Worm (Caenorhabditis elegans) whole organism, early embryonic: ENCODE data around the gene srw-117.

Source experiments
- ama-1 ChIP-seq: fragments of 150-350 bp; optimal IDR thresholded peaks from 2 replicates; lab custom pipeline; 2014
- ceh-36 ChIP-seq: sonication (generic microtip); optimal IDR thresholded peaks from 2 replicates; lab custom pipeline; 2016; ENCODE audit warnings: missing genetic modification characterization, inconsistent platforms, missing compliant biosample characterization
- flt-1 ChIP-seq: fragments of 200-800 bp; sonication (Bioruptor generic); IDR thresholded peaks from 2 replicates; pipeline ENCODE4 v1.3.6; 2022; ENCODE audit warnings: missing genetic modification characterization, missing compliant biosample characterization
- hmbx-1 ChIP-seq: sonication (generic microtip); optimal IDR thresholded peaks from 2 replicates; lab custom pipeline; 2016; ENCODE audit warnings: mild to moderate bottlenecking, missing genetic modification characterization, missing compliant biosample characterization
- tbx-11 ChIP-seq: fragments of 200-800 bp; sonication (Bioruptor generic); IDR thresholded peaks from 2 replicates; pipeline ENCODE4 v1.3.6; 2022; ENCODE audit warnings: missing genetic modification characterization, missing compliant biosample characterization

DNA sequence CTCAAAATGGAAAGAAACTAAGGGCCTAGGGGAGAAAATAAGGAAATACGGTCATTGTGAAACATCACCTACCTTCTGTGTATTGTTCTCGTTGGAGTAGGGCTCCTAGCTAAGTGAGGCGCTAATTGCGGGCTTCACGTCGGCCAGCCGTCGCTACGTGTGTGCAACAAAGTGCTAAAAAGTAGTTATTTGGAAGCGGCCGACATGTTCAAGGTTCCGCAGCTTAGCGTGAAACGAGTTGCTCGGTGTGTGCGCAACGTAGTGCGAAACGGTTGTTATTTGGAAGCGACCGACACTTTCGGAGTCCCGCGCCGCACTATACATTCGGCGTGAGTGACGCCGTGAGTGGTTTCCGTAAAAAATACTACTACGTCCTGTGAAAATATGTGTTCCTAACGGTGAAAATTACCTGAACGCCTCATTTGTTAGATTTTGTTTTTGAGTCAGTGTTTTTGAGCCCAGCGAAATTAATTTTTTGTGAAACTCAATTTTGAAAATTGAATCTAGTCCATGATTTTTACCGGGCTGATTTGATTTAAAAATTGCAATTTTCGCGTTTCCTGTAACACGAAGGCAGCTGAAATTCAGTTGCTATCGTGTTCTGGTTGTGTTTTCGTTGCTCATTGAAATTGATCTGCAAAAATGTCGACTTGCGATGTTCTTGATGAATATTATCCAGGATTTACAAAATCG, 11.8 kb downstream of the srw-117 start, which contains the start of gene srw-129:
- TF ChIP-seq hmbx-1 (no peak), ceh-36 (no peak), tbx-11 (no peak), flt-1 (no peak), ama-1 (lab: Kevin White, UChicago) (no peak)
